Fruit fly (Drosophila melanogaster) whole organism, prepupa: Measurements from ENCODE around the gene RpS4.

Experiments
- CG10631 ChIP-seq: fragments of 200-800 bp; sonication (Bioruptor generic); optimal IDR thresholded peaks from 2 replicates; lab custom pipeline; 2016; ENCODE audit warnings: missing biosample characterization, missing genetic modification characterization
- CG10669 ChIP-seq: fragments of 200-800 bp; sonication (Bioruptor generic); optimal IDR thresholded peaks from 3 replicates; lab custom pipeline; 2018; ENCODE audit warnings: missing biosample characterization, mild to moderate bottlenecking, missing genetic modification characterization, moderate library complexity
- CG11762 ChIP-seq: fragments of 200-800 bp; sonication (Bioruptor generic); optimal IDR thresholded peaks from 3 replicates; lab custom pipeline; 2016; ENCODE audit warnings: missing biosample characterization, missing genetic modification characterization; ENCODE audit not compliant: insufficient read depth
- CG15336 ChIP-seq: fragments of 200-800 bp; sonication (Bioruptor generic); IDR thresholded peaks from 2 replicates; pipeline ENCODE4 v1.3.6; 2022; ENCODE audit warnings: missing biosample characterization, missing genetic modification characterization
- CG1621 ChIP-seq: fragments of 200-800 bp; sonication (Bioruptor generic); optimal IDR thresholded peaks from 3 replicates; lab custom pipeline; 2018; ENCODE audit warnings: missing biosample characterization, mild to moderate bottlenecking, missing genetic modification characterization
- CG31627 ChIP-seq: fragments of 200-800 bp; sonication (Bioruptor generic); optimal IDR thresholded peaks from 3 replicates; lab custom pipeline; 2016; ENCODE audit warnings: missing biosample characterization, missing genetic modification characterization
- CG3919 ChIP-seq: fragments of 200-800 bp; sonication (Bioruptor generic); optimal IDR thresholded peaks from 3 replicates; lab custom pipeline; 2016; ENCODE audit warnings: missing biosample characterization, missing genetic modification characterization
- CG4318 ChIP-seq: fragments of 200-800 bp; sonication (Bioruptor generic); optimal IDR thresholded peaks from 3 replicates; lab custom pipeline; 2017; ENCODE audit warnings: missing biosample characterization, mild to moderate bottlenecking, missing genetic modification characterization
- CG6276 ChIP-seq: fragments of 200-800 bp; sonication (Bioruptor generic); optimal IDR thresholded peaks from 2 replicates; lab custom pipeline; 2017; ENCODE audit warnings: missing biosample characterization, mild to moderate bottlenecking, missing genetic modification characterization
- CG6792 ChIP-seq: fragments of 200-800 bp; sonication (Bioruptor generic); optimal IDR thresholded peaks from 3 replicates; lab custom pipeline; 2016; ENCODE audit warnings: missing biosample characterization, missing genetic modification characterization
- CG6808 ChIP-seq: fragments of 200-800 bp; sonication (Bioruptor generic); optimal IDR thresholded peaks from 3 replicates; lab custom pipeline; 2017; ENCODE audit warnings: missing biosample characterization, missing genetic modification characterization, mild to moderate bottlenecking, moderate library complexity, missing genetic modification reagents
- CG6854 ChIP-seq: fragments of 200-800 bp; sonication (Bioruptor generic); optimal IDR thresholded peaks from 2 replicates; lab custom pipeline; 2017; ENCODE audit warnings: missing biosample characterization, mild to moderate bottlenecking, missing genetic modification characterization
- CG7368 ChIP-seq: fragments of 200-800 bp; sonication (Bioruptor generic); optimal IDR thresholded peaks from 3 replicates; lab custom pipeline; 2016; ENCODE audit warnings: missing biosample characterization, missing genetic modification characterization
- CG8119 ChIP-seq: fragments of 200-800 bp; sonication (Bioruptor generic); IDR thresholded peaks from 3 replicates; pipeline ENCODE4 v1.3.6; 2022; ENCODE audit warnings: missing biosample characterization, missing genetic modification characterization
- CG8319 ChIP-seq: fragments of 200-800 bp; sonication (Bioruptor generic); optimal IDR thresholded peaks from 3 replicates; lab custom pipeline; 2016; ENCODE audit warnings: missing biosample characterization, missing genetic modification characterization
- CG8632 ChIP-seq: fragments of 200-800 bp; sonication (Bioruptor generic); optimal IDR thresholded peaks from 3 replicates; lab custom pipeline; 2016; ENCODE audit warnings: missing biosample characterization, missing genetic modification characterization
- Eip75B ChIP-seq: fragments of 200-800 bp; sonication (Bioruptor generic); optimal IDR thresholded peaks from 3 replicates; lab custom pipeline; 2016; ENCODE audit warnings: missing biosample characterization, missing genetic modification characterization
- Eip78C ChIP-seq: fragments of 200-800 bp; sonication (Bioruptor generic); peaks from one replicate; lab custom pipeline; 2016; ENCODE audit warnings: missing biosample characterization, missing genetic modification characterization
- Eip93F ChIP-seq: fragments of 200-800 bp; sonication (Bioruptor generic); optimal IDR thresholded peaks from 2 replicates; lab custom pipeline; 2016; ENCODE audit warnings: missing biosample characterization, mild to moderate bottlenecking, missing genetic modification characterization
- Gug ChIP-seq: fragments of 200-800 bp; sonication (Bioruptor generic); IDR thresholded peaks from 2 replicates; pipeline ENCODE4 v1.3.6; 2022; ENCODE audit warnings: missing biosample characterization, missing genetic modification characterization
- Hr38 ChIP-seq: sonication (Bioruptor generic); optimal IDR thresholded peaks from 2 replicates; lab custom pipeline; 2016; ENCODE audit warnings: missing biosample characterization, missing genetic modification characterization
- Hr39 ChIP-seq: fragments of 200-800 bp; sonication (Bioruptor generic); optimal IDR thresholded peaks from 2 replicates; lab custom pipeline; 2016; ENCODE audit warnings: missing biosample characterization, missing genetic modification characterization
- Hr4 ChIP-seq: fragments of 200-800 bp; sonication (Bioruptor generic); optimal IDR thresholded peaks from 3 replicates; lab custom pipeline; 2016; ENCODE audit warnings: missing biosample characterization, missing genetic modification characterization
- Met ChIP-seq: fragments of 200-800 bp; sonication (Bioruptor generic); optimal IDR thresholded peaks from 3 replicates; lab custom pipeline; 2016; ENCODE audit warnings: missing biosample characterization, missing genetic modification characterization
- Smox ChIP-seq: fragments of 200-800 bp; sonication (Bioruptor generic); optimal IDR thresholded peaks from 3 replicates; lab custom pipeline; 2016; ENCODE audit warnings: missing biosample characterization, missing genetic modification characterization
- Sox15 ChIP-seq: fragments of 200-800 bp; sonication (Bioruptor generic); optimal IDR thresholded peaks from 3 replicates; lab custom pipeline; 2016; ENCODE audit warnings: missing biosample characterization, missing genetic modification characterization
- achi ChIP-seq: fragments of 200-800 bp; sonication (Bioruptor generic); optimal IDR thresholded peaks from 3 replicates; lab custom pipeline; 2016; ENCODE audit warnings: missing biosample characterization, missing genetic modification characterization
- cyc ChIP-seq: fragments of 200-800 bp; sonication (Bioruptor generic); optimal IDR thresholded peaks from 3 replicates; lab custom pipeline; 2016; ENCODE audit warnings: missing biosample characterization, missing genetic modification characterization
- esn ChIP-seq: fragments of 200-800 bp; sonication (Bioruptor generic); optimal IDR thresholded peaks from 2 replicates; lab custom pipeline; 2016; ENCODE audit warnings: missing biosample characterization, mild to moderate bottlenecking, missing genetic modification characterization, moderate library complexity
- lz ChIP-seq: fragments of 200-800 bp; sonication (Bioruptor generic); optimal IDR thresholded peaks from 3 replicates; lab custom pipeline; 2016; ENCODE audit warnings: missing biosample characterization, missing genetic modification characterization
- pdm3 ChIP-seq: fragments of 200-800 bp; sonication (Bioruptor generic); optimal IDR thresholded peaks from 3 replicates; lab custom pipeline; 2016; ENCODE audit warnings: missing biosample characterization, missing genetic modification characterization
- spab ChIP-seq: fragments of 200-800 bp; sonication (Bioruptor generic); optimal IDR thresholded peaks from 2 replicates; lab custom pipeline; 2017; ENCODE audit warnings: missing biosample characterization, mild to moderate bottlenecking, missing genetic modification characterization, missing genetic modification reagents
- ss ChIP-seq, 2 experiments: fragments of 200-800 bp; sonication (Bioruptor generic); optimal IDR thresholded peaks; 2 replicates in 1 of 2; 3 replicates in 1 of 2; lab custom pipeline; 2017 to 2018; ENCODE audit warnings: mild to moderate bottlenecking in 2 of 2, missing biosample characterization in 2 of 2, missing genetic modification characterization in 2 of 2, moderate library complexity in 1 of 2
- svp ChIP-seq: fragments of 200-800 bp; sonication (Bioruptor generic); peaks from one replicate; lab custom pipeline; 2016; ENCODE audit warnings: missing biosample characterization, missing genetic modification characterization
- topi ChIP-seq: fragments of 200-800 bp; sonication (Bioruptor generic); optimal IDR thresholded peaks from 3 replicates; lab custom pipeline; 2016; ENCODE audit warnings: missing biosample characterization, missing genetic modification characterization
- vri ChIP-seq: fragments of 200-800 bp; sonication (Bioruptor generic); optimal IDR thresholded peaks from 3 replicates; lab custom pipeline; 2016; ENCODE audit warnings: missing biosample characterization, mild to moderate bottlenecking, missing genetic modification characterization

Gene RpS4

dm6 chr3L:13032085-13032914 lies 9.3 kb upstream of the RpS4 start (continued):
- TF ChIP-seq ss (GFP tag; optimal IDR thresholded peaks at IDR 0.05; lab: Kevin White, UChicago) (peak; percentile 18 to 70), Gug (GFP tag; lab: Robert Waterston, UW) (no peak), Eip75B (GFP tag; lab: Kevin White, UChicago) (peak; percentile 6), cyc (no peak), CG8319 (GFP tag; lab: Kevin White, UChicago) (no peak), CG8119 (GFP tag; lab: Robert Waterston, UW) (no peak), CG8632 (GFP tag; lab: Kevin White, UChicago) (no peak), CG7368 (GFP tag; lab: Kevin White, UChicago) (no peak), CG10669 (no peak), CG10631 (GFP tag; lab: Kevin White, UChicago) (peak; percentile 42), CG11762 (GFP tag; lab: Kevin White, UChicago) (no peak), CG3919 (peak; percentile 21), Hr39 (GFP tag; lab: Kevin White, UChicago) (peak; percentile 3), CG6276 (peak; percentile 5)

DNA sequence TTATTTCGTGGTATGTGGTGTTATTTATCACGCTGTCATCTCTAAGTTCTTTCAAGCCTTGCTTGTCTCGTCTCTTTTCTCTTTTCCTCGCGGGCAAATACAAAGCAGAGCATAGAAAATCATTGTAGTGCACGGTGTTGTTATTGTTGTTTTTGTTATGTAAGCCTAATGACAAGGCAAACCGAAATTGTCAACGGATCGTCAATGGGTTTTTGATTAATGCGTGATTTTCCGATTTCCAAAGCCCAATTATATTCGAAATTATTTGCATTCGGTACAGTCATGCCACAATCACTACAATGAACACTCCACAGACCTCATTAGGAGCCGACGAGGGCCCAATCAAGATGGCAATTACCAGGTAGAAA lies 8.7 kb upstream of the RpS4 start:
- no peak for TF ChIP-seq Smox (GFP tag; lab: Kevin White, UChicago)
- TF ChIP-seq CG1621 = no peak
- no peak for TF ChIP-seq Hr38 (GFP tag; lab: Kevin White, UChicago)
- TF ChIP-seq CG7368 (GFP tag; lab: Kevin White, UChicago) = no peak
- TF ChIP-seq Hr4 (GFP tag; lab: Kevin White, UChicago) = no peak
- peak; percentile 11 for TF ChIP-seq CG10631 (GFP tag; lab: Kevin White, UChicago)
- TF ChIP-seq svp (GFP tag; lab: Kevin White, UChicago) = no peak
- TF ChIP-seq Met (GFP tag; lab: Kevin White, UChicago) = no peak

- TF ChIP-seq pdm3 (GFP tag; lab: Kevin White, UChicago) (no peak), Hr39 (GFP tag; lab: Kevin White, UChicago) (no peak), CG6792 (GFP tag; lab: Kevin White, UChicago) (no peak), CG15336 (no peak), Eip93F (GFP tag; lab: Kevin White, UChicago) (no peak), Sox15 (GFP tag; lab: Kevin White, UChicago) (no peak), CG7368 (GFP tag; lab: Kevin White, UChicago) (no peak), svp (GFP tag; lab: Kevin White, UChicago) (no peak), CG8119 (GFP tag; lab: Robert Waterston, UW) (no peak), vri (GFP tag; lab: Kevin White, UChicago) (no peak), cyc (no peak), achi (GFP tag; lab: Kevin White, UChicago) (no peak), CG6854 (GFP tag; lab: Kevin White, UChicago) (no peak), CG10669 (no peak), spab (GFP tag; lab: Kevin White, UChicago) (no peak), CG4318 (GFP tag; lab: Kevin White, UChicago) (no peak), CG6808 (GFP tag; lab: Kevin White, UChicago) (no peak)
Observed at dm6 chr3L:13033361-13033760, 8.2 kb upstream of the RpS4 start.

dm6 chr3L:13036706-13037457 lies 4.7 kb upstream of the RpS4 start, which contains the start of gene Srrm1:
Gene Srrm1, plus strand, starts transcription at chr3L:13036821.
- TF ChIP-seq cyc (peak; percentile 24), lz (GFP tag; lab: Kevin White, UChicago) (peak; percentile 49), CG31627 (GFP tag; lab: Kevin White, UChicago) (peak; percentile 40), Hr39 (GFP tag; lab: Kevin White, UChicago) (peak; percentile 10), topi (peak; percentile 21), CG15336 (0 out of 2 replicates have a peak, but pooled peaks have one; percentile 13), svp (GFP tag; lab: Kevin White, UChicago) (peak; percentile 69), Eip93F (GFP tag; lab: Kevin White, UChicago) (no peak), Sox15 (GFP tag; lab: Kevin White, UChicago) (no peak), Met (GFP tag; lab: Kevin White, UChicago) (peak; percentile 15), ss (GFP tag; optimal IDR thresholded peaks at IDR 0.05; lab: Kevin White, UChicago) (peak in 1 of 2 experiments; percentile 8), esn (peak; percentile 40), Eip78C (GFP tag; lab: Kevin White, UChicago) (peak; percentile 2), CG3919 (peak; percentile 6), CG8119 (GFP tag; lab: Robert Waterston, UW) (no peak)
